Fruit fly (Drosophila melanogaster): ENCODE data around the gene msl-2.

DNA sequence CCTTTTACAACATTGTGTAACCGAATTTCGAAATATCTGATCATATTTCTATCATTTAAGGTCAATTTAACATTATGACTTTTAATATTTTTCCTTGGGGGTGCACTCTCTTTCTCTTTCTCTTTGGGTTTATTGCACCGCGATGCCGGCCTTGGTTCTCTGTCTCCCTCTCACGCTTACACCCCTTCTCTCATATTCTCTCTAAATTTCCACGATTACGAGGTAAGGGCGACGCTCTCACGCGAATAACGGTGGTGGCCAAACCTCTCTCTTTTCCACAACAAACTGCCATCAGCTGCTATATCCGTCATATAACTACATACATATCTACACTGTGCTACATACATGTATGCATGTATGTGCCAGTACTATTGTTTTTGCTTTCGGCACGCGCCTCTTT, 40.0 kb downstream of the msl-2 start:
- no peak for TF ChIP-seq CTCF (optimal IDR thresholded peaks at IDR 0.05)
- TF ChIP-seq CG8478 (optimal IDR thresholded peaks at IDR 0.05), result no peak

All from S2 (cell line).